Fruit fly (Drosophila melanogaster) whole organism, embryonic: ENCODE results near the gene beat-IIa.

Source experiments
- Ada2b ChIP-seq: fragments of 200-800 bp; sonication (Bioruptor generic); IDR thresholded peaks from 2 replicates; pipeline ENCODE4 v1.3.6; 2022; ENCODE audit warnings: missing biosample characterization, missing genetic modification characterization
- B-H1 ChIP-seq: fragments of 200-800 bp; sonication (Bioruptor generic); IDR thresholded peaks from 3 replicates; pipeline ENCODE4 v1.3.6; 2022; ENCODE audit warnings: missing biosample characterization, missing genetic modification characterization
- CG10431 ChIP-seq: fragments of 200-800 bp; sonication (Bioruptor generic); optimal IDR thresholded peaks from 3 replicates; lab custom pipeline; 2018; ENCODE audit warnings: missing biosample characterization, mild to moderate bottlenecking, missing genetic modification characterization
- CG11093 ChIP-seq: fragments of 200-800 bp; sonication (Bioruptor generic); IDR thresholded peaks from 3 replicates; pipeline ENCODE4 v1.3.6; 2022; ENCODE audit warnings: missing biosample characterization, missing genetic modification characterization
- CG12219 ChIP-seq: fragments of 200-800 bp; sonication (Bioruptor generic); optimal IDR thresholded peaks from 3 replicates; lab custom pipeline; 2018; ENCODE audit warnings: missing biosample characterization, mild to moderate bottlenecking, missing genetic modification characterization
- CG13424 ChIP-seq: fragments of 200-800 bp; sonication (Bioruptor generic); optimal IDR thresholded peaks from 2 replicates; lab custom pipeline; 2019; ENCODE audit warnings: missing biosample characterization, mild to moderate bottlenecking, missing genetic modification characterization, moderate library complexity
- CG13624 ChIP-seq: fragments of 200-800 bp; sonication (Bioruptor generic); optimal IDR thresholded peaks from 2 replicates; lab custom pipeline; 2016; ENCODE audit warnings: missing biosample characterization, missing genetic modification characterization
- CG17568 ChIP-seq: fragments of 200-800 bp; sonication (Bioruptor generic); optimal IDR thresholded peaks from 2 replicates; lab custom pipeline; 2018; ENCODE audit warnings: missing biosample characterization, mild to moderate bottlenecking, missing genetic modification characterization, moderate library complexity
- CG17612 ChIP-seq: fragments of 200-800 bp; sonication (Bioruptor generic); IDR thresholded peaks from 2 replicates; pipeline ENCODE4 v1.3.6; 2022; ENCODE audit warnings: missing biosample characterization, missing genetic modification characterization
- CG18476 ChIP-seq: fragments of 200-800 bp; sonication (Bioruptor generic); optimal IDR thresholded peaks from 2 replicates; lab custom pipeline; 2016; ENCODE audit warnings: missing biosample characterization, mild to moderate bottlenecking, missing genetic modification characterization
- CG2678 ChIP-seq: fragments of 200-800 bp; sonication (Bioruptor generic); optimal IDR thresholded peaks from 3 replicates; lab custom pipeline; 2019; ENCODE audit warnings: missing biosample characterization, mild to moderate bottlenecking, missing genetic modification characterization, moderate library complexity
- CG2712 ChIP-seq: fragments of 200-800 bp; optimal IDR thresholded peaks from 3 replicates; lab custom pipeline; 2019; ENCODE audit warnings: missing biosample characterization, mild to moderate bottlenecking, missing genetic modification characterization, moderate library complexity
- CG31388 ChIP-seq: fragments of 200-800 bp; sonication (Bioruptor generic); optimal IDR thresholded peaks from 2 replicates; lab custom pipeline; 2016; ENCODE audit warnings: missing biosample characterization, missing genetic modification characterization
- CG32532 ChIP-seq: fragments of 200-800 bp; sonication (Bioruptor generic); IDR thresholded peaks from 2 replicates; pipeline ENCODE4 v1.3.6; 2022; ENCODE audit warnings: missing biosample characterization, missing genetic modification characterization
- CG3726 ChIP-seq: fragments of 200-800 bp; sonication (Bioruptor generic); IDR thresholded peaks from 3 replicates; pipeline ENCODE4, ENCODE4 v1.3.6; 2022; ENCODE audit warnings: missing biosample characterization, missing genetic modification characterization
- CG4707 ChIP-seq: fragments of 200-800 bp; sonication (Bioruptor generic); optimal IDR thresholded peaks from 2 replicates; lab custom pipeline; 2018; ENCODE audit warnings: missing biosample characterization, mild to moderate bottlenecking, missing genetic modification characterization, moderate library complexity
- CG5245 ChIP-seq: fragments of 200-800 bp; sonication (Bioruptor generic); optimal IDR thresholded peaks from 3 replicates; lab custom pipeline; 2016; ENCODE audit warnings: missing biosample characterization, missing genetic modification characterization
- CG6175 ChIP-seq: fragments of 200-800 bp; sonication (Bioruptor generic); IDR thresholded peaks from 3 replicates; pipeline ENCODE4 v1.3.6; 2022; ENCODE audit warnings: missing biosample characterization, missing genetic modification characterization
- CG6654 ChIP-seq: fragments of 200-800 bp; sonication (Bioruptor generic); optimal IDR thresholded peaks from 2 replicates; lab custom pipeline; 2017; ENCODE audit warnings: missing biosample characterization, mild to moderate bottlenecking, missing genetic modification characterization
- CG7556 ChIP-seq: fragments of 200-800 bp; sonication (Bioruptor generic); optimal IDR thresholded peaks from 2 replicates; lab custom pipeline; 2017; ENCODE audit warnings: missing biosample characterization, mild to moderate bottlenecking, missing genetic modification characterization
- CG8281 ChIP-seq: fragments of 200-800 bp; sonication (Bioruptor generic); optimal IDR thresholded peaks from 2 replicates; lab custom pipeline; 2018; ENCODE audit warnings: missing biosample characterization, mild to moderate bottlenecking, missing genetic modification characterization, moderate library complexity
- CG9215 ChIP-seq: fragments of 200-800 bp; sonication (Bioruptor generic); IDR thresholded peaks from 2 replicates; pipeline ENCODE4 v1.3.6; 2022; ENCODE audit warnings: missing biosample characterization, missing genetic modification characterization
- CG9876 ChIP-seq: fragments of 200-800 bp; sonication (Bioruptor generic); optimal IDR thresholded peaks from 2 replicates; lab custom pipeline; 2016; ENCODE audit warnings: missing biosample characterization, missing genetic modification characterization
- Dip3 ChIP-seq: fragments of 200-800 bp; sonication (Bioruptor generic); optimal IDR thresholded peaks from 3 replicates; lab custom pipeline; 2016; ENCODE audit warnings: missing biosample characterization, missing genetic modification characterization
- Jarid2 ChIP-seq: fragments of 200-800 bp; sonication (Bioruptor generic); optimal IDR thresholded peaks from 3 replicates; lab custom pipeline; 2017; ENCODE audit warnings: mild to moderate bottlenecking, missing biosample characterization, missing genetic modification reagents, missing genetic modification characterization
- Oaz ChIP-seq: fragments of 200-800 bp; sonication (Bioruptor generic); IDR thresholded peaks from 2 replicates; pipeline ENCODE4 v1.3.6; 2022; ENCODE audit warnings: missing biosample characterization, missing genetic modification characterization
- Sox100B ChIP-seq: fragments of 200-800 bp; sonication (Bioruptor generic); optimal IDR thresholded peaks from 3 replicates; lab custom pipeline; 2018; ENCODE audit warnings: missing biosample characterization, mild to moderate bottlenecking, missing genetic modification characterization
- Spps ChIP-seq: fragments of 200-800 bp; sonication (Bioruptor generic); optimal IDR thresholded peaks from 2 replicates; lab custom pipeline; 2018; ENCODE audit warnings: missing biosample characterization, mild to moderate bottlenecking, missing genetic modification characterization
- Taf1 ChIP-seq: fragments of 200-800 bp; sonication (Bioruptor generic); IDR thresholded peaks from 2 replicates; pipeline ENCODE4 v1.3.6; 2022; ENCODE audit warnings: missing biosample characterization, missing genetic modification characterization
- ac ChIP-seq: fragments of 200-800 bp; sonication (Bioruptor generic); optimal IDR thresholded peaks from 3 replicates; lab custom pipeline; 2017; ENCODE audit warnings: missing biosample characterization, mild to moderate bottlenecking, missing genetic modification characterization
- al ChIP-seq: fragments of 200-800 bp; sonication (Bioruptor generic); IDR thresholded peaks from 2 replicates; pipeline ENCODE4 v1.3.6; 2022; ENCODE audit warnings: missing biosample characterization, missing genetic modification characterization
- aop ChIP-seq: fragments of 200-800 bp; sonication (Bioruptor generic); IDR thresholded peaks from 2 replicates; pipeline ENCODE4 v1.3.6; 2022; ENCODE audit warnings: missing biosample characterization, missing genetic modification characterization
- ara ChIP-seq: fragments of 200-800 bp; sonication (Bioruptor generic); IDR thresholded peaks from 2 replicates; pipeline ENCODE4 v1.3.6; 2022; ENCODE audit warnings: missing biosample characterization, missing genetic modification characterization
- bsh ChIP-seq, 2 experiments: fragments of 200-800 bp; sonication (Bioruptor generic); optimal IDR thresholded peaks; 2 replicates each; lab custom pipeline; 2017 to 2018; ENCODE audit warnings: mild to moderate bottlenecking in 2 of 2, missing biosample characterization in 2 of 2, missing genetic modification characterization in 2 of 2, moderate library complexity in 1 of 2
- cato ChIP-seq: fragments of 200-800 bp; sonication (Bioruptor generic); optimal IDR thresholded peaks from 2 replicates; lab custom pipeline; 2016; ENCODE audit warnings: missing biosample characterization, missing genetic modification characterization, borderline replicate concordance
- cg ChIP-seq: fragments of 200-800 bp; sonication (Bioruptor generic); optimal IDR thresholded peaks from 3 replicates; lab custom pipeline; 2019; ENCODE audit warnings: missing biosample characterization, mild to moderate bottlenecking, missing genetic modification characterization, moderate library complexity
- disco-r ChIP-seq: fragments of 200-800 bp; sonication (Bioruptor generic); optimal IDR thresholded peaks from 2 replicates; lab custom pipeline; 2016; ENCODE audit warnings: missing biosample characterization, missing genetic modification characterization
- exex ChIP-seq: fragments of 200-800 bp; sonication (Bioruptor generic); optimal IDR thresholded peaks from 4 replicates; lab custom pipeline; 2018; ENCODE audit warnings: missing biosample characterization, mild to moderate bottlenecking, missing genetic modification characterization, moderate library complexity
- insv ChIP-seq, 2 experiments: fragments of 200-800 bp; sonication (Bioruptor generic); optimal IDR thresholded peaks; 3 replicates each; lab custom pipeline; 2016 to 2018; ENCODE audit warnings: missing biosample characterization in 2 of 2, missing genetic modification characterization in 2 of 2
- luna ChIP-seq: fragments of 200-800 bp; sonication (Bioruptor generic); optimal IDR thresholded peaks from 2 replicates; lab custom pipeline; 2016; ENCODE audit warnings: missing biosample characterization, missing genetic modification characterization
- pum ChIP-seq: fragments of 200-800 bp; sonication (Bioruptor generic); optimal IDR thresholded peaks from 2 replicates; lab custom pipeline; 2016; ENCODE audit warnings: missing biosample characterization, missing genetic modification characterization
- pzg ChIP-seq: fragments of 200-800 bp; sonication (Bioruptor generic); optimal IDR thresholded peaks from 3 replicates; lab custom pipeline; 2018; ENCODE audit warnings: missing biosample characterization, mild to moderate bottlenecking, missing genetic modification characterization, moderate library complexity
- run ChIP-seq: fragments of 200-800 bp; sonication (Bioruptor generic); optimal IDR thresholded peaks from 3 replicates; lab custom pipeline; 2018; ENCODE audit warnings: missing biosample characterization, mild to moderate bottlenecking, missing genetic modification characterization
- sc ChIP-seq, 3 experiments: fragments of >200 bp in 2 of 3; fragments of 200-800 bp in 1 of 3; sonication (Bioruptor generic) in 1 of 3; optimal IDR thresholded peaks; 2 replicates in 2 of 3; 3 replicates in 1 of 3; lab custom pipeline; 2017; ENCODE audit warnings: mild to moderate bottlenecking in 1 of 3, missing biosample characterization in 1 of 3, missing genetic modification characterization in 1 of 3, missing genetic modification reagents in 1 of 3
- scrt ChIP-seq: fragments of 200-800 bp; sonication (Bioruptor generic); optimal IDR thresholded peaks from 2 replicates; lab custom pipeline; 2018; ENCODE audit warnings: missing biosample characterization, mild to moderate bottlenecking, missing genetic modification characterization, moderate library complexity
- shn ChIP-seq: fragments of 200-800 bp; sonication (Bioruptor generic); optimal IDR thresholded peaks from 3 replicates; lab custom pipeline; 2016; ENCODE audit warnings: missing biosample characterization, missing genetic modification characterization
- slou ChIP-seq: fragments of 200-800 bp; sonication (Bioruptor generic); optimal IDR thresholded peaks from 3 replicates; lab custom pipeline; 2016; ENCODE audit warnings: missing biosample characterization, missing genetic modification characterization
- so ChIP-seq: fragments of 200-800 bp; sonication (Bioruptor generic); IDR thresholded peaks from 3 replicates; pipeline ENCODE4 v1.3.6; 2022; ENCODE audit warnings: missing biosample characterization, missing genetic modification characterization
- trh ChIP-seq: fragments of 200-800 bp; sonication (Bioruptor generic); optimal IDR thresholded peaks from 2 replicates; lab custom pipeline; 2016; ENCODE audit warnings: missing biosample characterization, missing genetic modification characterization
- wdn ChIP-seq: fragments of 200-800 bp; sonication (Bioruptor generic); IDR thresholded peaks from 2 replicates; pipeline ENCODE4 v1.3.6; 2022; ENCODE audit warnings: missing biosample characterization, missing genetic modification characterization
- wek ChIP-seq: fragments of 200-800 bp; sonication (Bioruptor generic); optimal IDR thresholded peaks from 3 replicates; lab custom pipeline; 2018; ENCODE audit warnings: missing biosample characterization, mild to moderate bottlenecking, missing genetic modification characterization, moderate library complexity
- zf30C ChIP-seq: fragments of 200-800 bp; sonication (Bioruptor generic); optimal IDR thresholded peaks from 3 replicates; lab custom pipeline; 2018; ENCODE audit warnings: missing biosample characterization, mild to moderate bottlenecking, missing genetic modification characterization

The beat-IIa gene

dm6 chr3R:17371094-17371493 lies 5.2 kb upstream of the beat-IIa start (continued):
- TF ChIP-seq shn (GFP tag; lab: Kevin White, UChicago): no peak
- TF ChIP-seq al: no peak
- no peak for TF ChIP-seq aop (GFP tag; lab: Robert Waterston, UW)
- TF ChIP-seq CG10431: no peak
- no peak for TF ChIP-seq ac (GFP tag; lab: Kevin White, UChicago)
- TF ChIP-seq CG4707: no peak
- no peak for TF ChIP-seq CG11093 (GFP tag; lab: Robert Waterston, UW)
- no peak for TF ChIP-seq pzg (GFP tag; lab: Kevin White, UChicago)
- no peak for TF ChIP-seq CG31388 (GFP tag; lab: Kevin White, UChicago)
- TF ChIP-seq Dip3 (GFP tag; lab: Kevin White, UChicago): no peak
- no peak for TF ChIP-seq CG17612 (GFP tag; lab: Robert Waterston, UW)
- no peak for TF ChIP-seq CG6654 (GFP tag; lab: Kevin White, UChicago)
- no peak for TF ChIP-seq wek
- no peak for TF ChIP-seq Spps (tag; lab: Kevin White, UChicago)
- TF ChIP-seq CG18476 (GFP tag; lab: Kevin White, UChicago): no peak
- TF ChIP-seq CG13624 (GFP tag; lab: Kevin White, UChicago): no peak
- TF ChIP-seq run (tag; lab: Kevin White, UChicago): no peak
- TF ChIP-seq Ada2b (GFP tag; lab: Robert Waterston, UW): no peak
- peak; percentile 52 for TF ChIP-seq CG7556
- TF ChIP-seq exex (tag; lab: Kevin White, UChicago): no peak
- TF ChIP-seq CG8281 (tag; lab: Kevin White, UChicago): no peak
- peak; percentile 57 for TF ChIP-seq CG2678 (tag; lab: Kevin White, UChicago)
- no peak for TF ChIP-seq CG17568 (GFP tag; lab: Kevin White, UChicago)
- no peak for TF ChIP-seq luna
- TF ChIP-seq CG5245 (GFP tag; lab: Kevin White, UChicago): no peak
- peak; percentile 2 for TF ChIP-seq CG13424 (tag; lab: Kevin White, UChicago)
- peak; percentile 69 for TF ChIP-seq CG32532 (GFP tag; lab: Robert Waterston, UW)
- TF ChIP-seq CG9215: no peak
- no peak for TF ChIP-seq ara (GFP tag; lab: Robert Waterston, UW)
- TF ChIP-seq sc (optimal IDR thresholded peaks at IDR 0.05; lab: Kevin White, UChicago): no peak
- no peak for TF ChIP-seq sc (GFP tag; optimal IDR thresholded peaks at IDR 0.05; lab: Kevin White, UChicago)
- TF ChIP-seq scrt: peak; percentile 10
- TF ChIP-seq cato (GFP tag; lab: Kevin White, UChicago): no peak
- TF ChIP-seq slou (GFP tag; lab: Kevin White, UChicago): no peak
- no peak for TF ChIP-seq cg (GFP tag; lab: Kevin White, UChicago)
- no peak for TF ChIP-seq Sox100B (GFP tag; lab: Kevin White, UChicago)
- no peak for TF ChIP-seq zf30C
- TF ChIP-seq Oaz (GFP tag; lab: Robert Waterston, UW): peak; percentile 15; the same call in 1 of the 2 replicates
- TF ChIP-seq pum: no peak
- no peak for TF ChIP-seq wdn (GFP tag; lab: Robert Waterston, UW)
- no peak for TF ChIP-seq CG12219 (GFP tag; lab: Kevin White, UChicago)
- no peak for TF ChIP-seq bsh (GFP tag; optimal IDR thresholded peaks at IDR 0.05; lab: Kevin White, UChicago)
- TF ChIP-seq insv (GFP tag; optimal IDR thresholded peaks at IDR 0.05; lab: Kevin White, UChicago): no peak
- no peak for TF ChIP-seq disco-r
- TF ChIP-seq CG2712: no peak
- no peak for TF ChIP-seq CG9876 (GFP tag; lab: Kevin White, UChicago)
- TF ChIP-seq so: 0 out of 3 replicates have a peak, but pooled peaks have one; percentile 52
- TF ChIP-seq CG3726: no peak
- TF ChIP-seq CG6175 (GFP tag; lab: Robert Waterston, UW): no peak
- TF ChIP-seq Taf1: no peak
- TF ChIP-seq B-H1 (GFP tag; lab: Robert Waterston, UW): no peak
- TF ChIP-seq Jarid2 (GFP tag; lab: Kevin White, UChicago): no peak
- no peak for TF ChIP-seq trh (GFP tag; lab: Kevin White, UChicago)
